Fruit fly (Drosophila melanogaster) whole organism, embryonic: ENCODE results near the gene CG14931.

Experiments
- CG10543 ChIP-seq: fragments of 200-800 bp; sonication (Bioruptor generic); optimal IDR thresholded peaks from 3 replicates; lab custom pipeline; 2017; ENCODE audit warnings: missing biosample characterization, mild to moderate bottlenecking, missing genetic modification characterization, moderate library complexity
- CG10959 ChIP-seq: fragments of 200-800 bp; sonication (Bioruptor generic); IDR thresholded peaks from 2 replicates; pipeline ENCODE4 v1.3.6; 2022; ENCODE audit warnings: missing biosample characterization, missing genetic modification characterization
- CG11398 ChIP-seq: fragments of 200-800 bp; sonication (Bioruptor generic); optimal IDR thresholded peaks from 2 replicates; lab custom pipeline; 2016; ENCODE audit warnings: missing biosample characterization, missing genetic modification characterization
- CG11560 ChIP-seq: fragments of 200-800 bp; sonication (Bioruptor generic); IDR thresholded peaks from 3 replicates; pipeline ENCODE4 v1.3.6; 2022; ENCODE audit warnings: missing biosample characterization, missing genetic modification characterization
- CG14441 ChIP-seq: fragments of 200-800 bp; sonication (Bioruptor generic); IDR thresholded peaks from 2 replicates; pipeline ENCODE4 v1.3.6; 2022; ENCODE audit warnings: missing biosample characterization, missing genetic modification characterization
- CG15011 ChIP-seq: fragments of 200-800 bp; sonication (Bioruptor generic); optimal IDR thresholded peaks from 3 replicates; lab custom pipeline; 2018; ENCODE audit warnings: missing biosample characterization, mild to moderate bottlenecking, missing genetic modification characterization
- CG17186 ChIP-seq: fragments of 200-800 bp; sonication (Bioruptor generic); optimal IDR thresholded peaks from 3 replicates; lab custom pipeline; 2017; ENCODE audit warnings: missing biosample characterization, missing genetic modification reagents, missing genetic modification characterization
- CG18011 ChIP-seq: fragments of 200-800 bp; sonication (Bioruptor generic); optimal IDR thresholded peaks from 2 replicates; lab custom pipeline; 2017; ENCODE audit warnings: missing biosample characterization, missing genetic modification characterization, mild to moderate bottlenecking, moderate library complexity, missing genotype
- CG2129 ChIP-seq: fragments of 200-800 bp; sonication (Bioruptor generic); IDR thresholded peaks from 2 replicates; pipeline ENCODE4 v1.3.6; 2022; ENCODE audit warnings: missing biosample characterization, missing genetic modification characterization; ENCODE audit not compliant: partially characterized antibody
- CG2875 ChIP-seq: fragments of 200-800 bp; sonication (Bioruptor generic); optimal IDR thresholded peaks from 2 replicates; lab custom pipeline; 2017; ENCODE audit warnings: missing biosample characterization, mild to moderate bottlenecking, missing genetic modification characterization, missing genetic modification reagents
- CG31365 ChIP-seq: fragments of 200-800 bp; sonication (Bioruptor generic); optimal IDR thresholded peaks from 2 replicates; lab custom pipeline; 2018; ENCODE audit warnings: missing biosample characterization, mild to moderate bottlenecking, missing genetic modification characterization
- CG31388 ChIP-seq: fragments of 200-800 bp; sonication (Bioruptor generic); optimal IDR thresholded peaks from 2 replicates; lab custom pipeline; 2016; ENCODE audit warnings: missing biosample characterization, missing genetic modification characterization
- CG31441 ChIP-seq: fragments of 200-800 bp; sonication (Bioruptor generic); IDR thresholded peaks from 2 replicates; pipeline ENCODE4 v1.3.6; 2022; ENCODE audit warnings: missing biosample characterization, missing genetic modification characterization
- CG3281 ChIP-seq: fragments of 200-800 bp; sonication (Bioruptor generic); optimal IDR thresholded peaks from 3 replicates; lab custom pipeline; 2017; ENCODE audit warnings: missing biosample characterization, mild to moderate bottlenecking, missing genetic modification characterization
- CG33213 ChIP-seq: fragments of 200-800 bp; sonication (Bioruptor generic); optimal IDR thresholded peaks from 3 replicates; lab custom pipeline; 2016; ENCODE audit warnings: missing biosample characterization, missing genetic modification characterization
- CG4328 ChIP-seq: fragments of 200-800 bp; sonication (Bioruptor generic); optimal IDR thresholded peaks from 3 replicates; lab custom pipeline; 2017; ENCODE audit warnings: missing biosample characterization, missing genetic modification reagents, missing genetic modification characterization
- CG9876 ChIP-seq: fragments of 200-800 bp; sonication (Bioruptor generic); optimal IDR thresholded peaks from 2 replicates; lab custom pipeline; 2016; ENCODE audit warnings: missing biosample characterization, missing genetic modification characterization
- D19B ChIP-seq: fragments of 200-800 bp; sonication (Bioruptor generic); optimal IDR thresholded peaks from 2 replicates; lab custom pipeline; 2017; ENCODE audit warnings: missing biosample characterization, mild to moderate bottlenecking, missing genetic modification characterization
- Dbx ChIP-seq: fragments of 200-800 bp; sonication (Bioruptor generic); IDR thresholded peaks from 3 replicates; pipeline ENCODE4 v1.3.6; 2022; ENCODE audit warnings: missing biosample characterization, missing genetic modification characterization
- Dref ChIP-seq: fragments of 200-800 bp; sonication (Bioruptor generic); IDR thresholded peaks from 2 replicates; pipeline ENCODE4 v1.3.6; 2022; ENCODE audit warnings: missing biosample characterization, missing genetic modification characterization
- Fer1 ChIP-seq: fragments of 200-800 bp; sonication (Bioruptor generic); optimal IDR thresholded peaks from 2 replicates; lab custom pipeline; 2017; ENCODE audit warnings: missing biosample characterization, mild to moderate bottlenecking, missing genetic modification characterization
- Fer3 ChIP-seq: fragments of 200-800 bp; sonication (Bioruptor generic); optimal IDR thresholded peaks from 2 replicates; lab custom pipeline; 2018; ENCODE audit warnings: missing biosample characterization, mild to moderate bottlenecking, missing genetic modification characterization, moderate library complexity
- HLHmδ ChIP-seq: fragments of 200-800 bp; sonication (Bioruptor generic); optimal IDR thresholded peaks from 2 replicates; lab custom pipeline; 2018; ENCODE audit warnings: missing biosample characterization, mild to moderate bottlenecking, missing genetic modification characterization, moderate library complexity
- HmgD ChIP-seq: fragments of 200-800 bp; sonication (Bioruptor generic); optimal IDR thresholded peaks from 3 replicates; lab custom pipeline; 2016; ENCODE audit warnings: missing biosample characterization, missing genetic modification characterization
- HmgZ ChIP-seq: fragments of 200-800 bp; sonication (Bioruptor generic); optimal IDR thresholded peaks from 2 replicates; lab custom pipeline; 2018; ENCODE audit warnings: missing biosample characterization, mild to moderate bottlenecking, missing genetic modification characterization
- Kr ChIP-seq: fragments of 200-800 bp; sonication (Bioruptor generic); optimal IDR thresholded peaks from 2 replicates; lab custom pipeline; 2017; ENCODE audit warnings: missing biosample characterization, mild to moderate bottlenecking, missing genetic modification characterization
- Optix ChIP-seq: fragments of 200-800 bp; sonication (Bioruptor generic); IDR thresholded peaks from 3 replicates; pipeline ENCODE4 v1.3.6; 2022; ENCODE audit warnings: missing biosample characterization, missing genetic modification characterization
- Side ChIP-seq: fragments of 200-800 bp; sonication (Bioruptor generic); optimal IDR thresholded peaks from 2 replicates; lab custom pipeline; 2016; ENCODE audit warnings: missing biosample characterization, missing genetic modification characterization
- Sry-δ ChIP-seq: fragments of 200-800 bp; sonication (Bioruptor generic); optimal IDR thresholded peaks from 2 replicates; lab custom pipeline; 2016; ENCODE audit warnings: missing biosample characterization, missing genetic modification characterization
- Stat92E ChIP-seq, 3 experiments: fragments of >200 bp in 2 of 3; fragments of 200-800 bp in 1 of 3; sonication (Bioruptor generic) in 1 of 3; optimal IDR thresholded peaks; 2 replicates each; lab custom pipeline; 2017 to 2019; ENCODE audit warnings: missing biosample characterization in 3 of 3, missing genetic modification characterization in 3 of 3, mild to moderate bottlenecking in 1 of 3, moderate library complexity in 1 of 3
- Xbp1 ChIP-seq: fragments of 200-800 bp; sonication (Bioruptor generic); optimal IDR thresholded peaks from 3 replicates; lab custom pipeline; 2016; ENCODE audit warnings: missing biosample characterization, mild to moderate bottlenecking, missing genetic modification characterization
- amos ChIP-seq: fragments of 200-800 bp; sonication (Bioruptor generic); IDR thresholded peaks from 2 replicates; pipeline ENCODE4 v1.3.6; 2022; ENCODE audit warnings: missing biosample characterization, missing genetic modification characterization; ENCODE audit not compliant: partially characterized antibody
- ap ChIP-seq: fragments of 200-800 bp; sonication (Bioruptor generic); IDR thresholded peaks from 2 replicates; pipeline ENCODE4 v1.3.6; 2022; ENCODE audit warnings: missing biosample characterization, missing genetic modification characterization
- bcd ChIP-seq: fragments of 200-800 bp; sonication (Bioruptor generic); optimal IDR thresholded peaks from 2 replicates; lab custom pipeline; 2017; ENCODE audit warnings: missing biosample characterization, mild to moderate bottlenecking, missing genetic modification characterization
- bsh ChIP-seq, 2 experiments: fragments of 200-800 bp; sonication (Bioruptor generic); optimal IDR thresholded peaks; 2 replicates each; lab custom pipeline; 2017 to 2018; ENCODE audit warnings: mild to moderate bottlenecking in 2 of 2, missing biosample characterization in 2 of 2, missing genetic modification characterization in 2 of 2, moderate library complexity in 1 of 2
- danr ChIP-seq: fragments of 200-800 bp; sonication (Bioruptor generic); IDR thresholded peaks from 2 replicates; pipeline ENCODE4 v1.3.6; 2022; ENCODE audit warnings: missing biosample characterization, missing genetic modification characterization
- dati ChIP-seq: fragments of 200-800 bp; sonication (Bioruptor generic); IDR thresholded peaks from 2 replicates; pipeline ENCODE4 v1.3.6; 2022; ENCODE audit warnings: missing biosample characterization, missing genetic modification characterization
- dmrt11E ChIP-seq: fragments of 200-800 bp; sonication (Bioruptor generic); optimal IDR thresholded peaks from 3 replicates; lab custom pipeline; 2018; ENCODE audit warnings: missing biosample characterization, mild to moderate bottlenecking, missing genetic modification characterization, moderate library complexity
- dmrt99B ChIP-seq: fragments of 200-800 bp; sonication (Bioruptor generic); optimal IDR thresholded peaks from 2 replicates; lab custom pipeline; 2018; ENCODE audit warnings: missing biosample characterization, mild to moderate bottlenecking, missing genetic modification characterization, moderate library complexity
- eyg ChIP-seq: fragments of 200-800 bp; sonication (Bioruptor generic); optimal IDR thresholded peaks from 3 replicates; lab custom pipeline; 2016; ENCODE audit warnings: missing biosample characterization, missing genetic modification characterization
- ftz-f1 ChIP-seq: fragments of 200-800 bp; sonication (Bioruptor generic); optimal IDR thresholded peaks from 2 replicates; lab custom pipeline; 2016; ENCODE audit warnings: missing biosample characterization, missing genetic modification characterization
- gem ChIP-seq: fragments of 200-800 bp; sonication (Bioruptor generic); optimal IDR thresholded peaks from 2 replicates; lab custom pipeline; 2019; ENCODE audit warnings: missing biosample characterization, mild to moderate bottlenecking, missing genetic modification characterization, moderate library complexity
- hkb ChIP-seq, 2 experiments: fragments of 200-800 bp in 1 of 2; fragments of >200 bp in 1 of 2; sonication (Bioruptor generic) in 1 of 2; IDR thresholded peaks in 1 of 2; optimal IDR thresholded peaks in 1 of 2; 2 replicates each; pipeline versions ENCODE4 v1.3.6 to Lab custom; 2017 to 2022; ENCODE audit warnings: missing biosample characterization in 1 of 2, missing genetic modification characterization in 1 of 2
- hth ChIP-seq: fragments of >200 bp; optimal IDR thresholded peaks from 2 replicates; lab custom pipeline; 2017; ENCODE audit warnings: inconsistent platforms
- klu ChIP-seq: fragments of 200-800 bp; sonication (Bioruptor generic); IDR thresholded peaks from 2 replicates; pipeline ENCODE4 v1.3.6; 2022; ENCODE audit warnings: missing biosample characterization, missing genetic modification characterization
- pfk ChIP-seq: fragments of 200-800 bp; sonication (Bioruptor generic); optimal IDR thresholded peaks from 2 replicates; lab custom pipeline; 2018; ENCODE audit warnings: missing biosample characterization, mild to moderate bottlenecking, missing genetic modification characterization, moderate library complexity
- row ChIP-seq: fragments of 200-800 bp; sonication (Bioruptor generic); IDR thresholded peaks from 3 replicates; pipeline ENCODE4 v1.3.6; 2022; ENCODE audit warnings: missing biosample characterization, missing genetic modification characterization
- sim ChIP-seq: fragments of 200-800 bp; sonication (Bioruptor generic); IDR thresholded peaks from 2 replicates; pipeline ENCODE4 v1.3.6; 2022; ENCODE audit warnings: missing biosample characterization, missing genetic modification characterization
- twi ChIP-seq: fragments of 200-800 bp; optimal IDR thresholded peaks from 2 replicates; lab custom pipeline; 2019; ENCODE audit warnings: missing biosample characterization, mild to moderate bottlenecking, missing genetic modification characterization, moderate library complexity
- tx ChIP-seq: fragments of 200-800 bp; sonication (Bioruptor generic); optimal IDR thresholded peaks from 2 replicates; lab custom pipeline; 2016; ENCODE audit warnings: missing biosample characterization, missing genetic modification characterization

Gene CG14931

DNA sequence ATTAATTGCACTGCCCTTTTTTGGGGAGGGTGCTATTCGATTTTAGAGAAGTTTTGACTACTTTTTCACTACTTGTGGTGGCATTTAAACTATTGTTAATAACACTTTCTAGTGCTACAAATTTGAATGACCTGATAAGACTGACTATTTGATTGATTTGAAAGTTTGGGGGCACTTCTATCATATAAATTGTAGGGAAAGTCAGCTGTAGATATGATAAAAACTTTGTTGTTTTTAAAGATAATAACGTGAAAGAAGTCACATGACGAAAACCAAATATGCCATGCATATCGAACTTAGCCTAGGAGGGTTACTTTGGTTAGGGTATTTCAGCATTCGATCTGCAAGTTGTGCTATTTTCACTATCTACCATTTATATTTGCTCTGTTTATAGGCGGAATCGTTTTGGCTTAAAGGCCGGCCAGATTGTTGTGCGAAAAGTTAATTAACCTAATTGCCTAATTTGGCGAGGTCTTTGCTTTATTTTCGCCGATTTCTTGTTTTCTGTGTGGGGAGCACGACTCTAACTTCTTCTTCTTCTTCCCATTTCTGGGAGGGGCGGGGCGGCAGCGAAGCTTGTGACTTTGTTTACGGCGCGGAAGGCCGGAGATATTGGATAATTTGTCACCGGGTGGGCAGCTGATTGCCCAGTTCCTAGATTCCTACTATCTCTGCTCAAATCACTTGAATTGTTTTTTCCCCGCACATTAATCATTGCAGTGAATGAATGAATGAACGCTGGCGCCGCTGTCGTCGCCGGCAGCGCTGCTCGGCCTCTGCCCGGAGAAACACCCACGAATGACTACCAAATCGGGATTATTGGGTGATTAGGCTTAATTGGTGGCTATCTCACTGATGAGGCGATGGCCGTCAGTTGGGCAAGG is 24.9 kb downstream of the CG14931 start (continued):
- TF ChIP-seq bcd (no peak), CG9876 (GFP tag; lab: Kevin White, UChicago) (no peak), pfk (no peak), sim (GFP tag; lab: Robert Waterston, UW) (no peak), klu (GFP tag; lab: Robert Waterston, UW) (no peak), Side (GFP tag; lab: Kevin White, UChicago) (no peak), CG10543 (GFP tag; lab: Kevin White, UChicago) (no peak), CG31441 (no peak), CG18011 (GFP tag; lab: Kevin White, UChicago) (no peak), ap (GFP tag; lab: Robert Waterston, UW) (no peak), HLHmδ (GFP tag; lab: Kevin White, UChicago) (no peak), ftz-f1 (no peak), CG10959 (GFP tag; lab: Robert Waterston, UW) (no peak), CG15011 (GFP tag; lab: Kevin White, UChicago) (no peak), hth (lab: Kevin White, UChicago) (no peak), row (0 out of 3 replicates have a peak, but pooled peaks have one; percentile 17), Stat92E (GFP tag; optimal IDR thresholded peaks at IDR 0.05; lab: Kevin White, UChicago) (no peak), CG2875 (GFP tag; lab: Kevin White, UChicago) (no peak), twi (tag; lab: Kevin White, UChicago) (no peak), CG11398 (GFP tag; lab: Kevin White, UChicago) (no peak), CG3281 (GFP tag; lab: Kevin White, UChicago) (peak; percentile 15), tx (GFP tag; lab: Kevin White, UChicago) (no peak), CG14441 (GFP tag; lab: Robert Waterston, UW) (no peak), Dbx (no peak), Dref (GFP tag; lab: Robert Waterston, UW) (no peak), Optix (GFP tag; lab: Robert Waterston, UW) (no peak), dati (GFP tag; lab: Robert Waterston, UW) (no peak), HmgZ (tag; lab: Kevin White, UChicago) (no peak), hkb (optimal IDR thresholded peaks at IDR 0.05; lab: Kevin White, UChicago) (no peak), hkb (GFP tag; IDR thresholded peaks at IDR 0.05; lab: Robert Waterston, UW) (no peak), D19B (GFP tag; lab: Kevin White, UChicago) (peak; percentile 5), Sry-δ (GFP tag; lab: Kevin White, UChicago) (no peak), CG31388 (GFP tag; lab: Kevin White, UChicago) (no peak), CG31365 (tag; lab: Kevin White, UChicago) (no peak), danr (GFP tag; lab: Robert Waterston, UW) (no peak), CG33213 (GFP tag; lab: Kevin White, UChicago) (no peak)

DNA sequence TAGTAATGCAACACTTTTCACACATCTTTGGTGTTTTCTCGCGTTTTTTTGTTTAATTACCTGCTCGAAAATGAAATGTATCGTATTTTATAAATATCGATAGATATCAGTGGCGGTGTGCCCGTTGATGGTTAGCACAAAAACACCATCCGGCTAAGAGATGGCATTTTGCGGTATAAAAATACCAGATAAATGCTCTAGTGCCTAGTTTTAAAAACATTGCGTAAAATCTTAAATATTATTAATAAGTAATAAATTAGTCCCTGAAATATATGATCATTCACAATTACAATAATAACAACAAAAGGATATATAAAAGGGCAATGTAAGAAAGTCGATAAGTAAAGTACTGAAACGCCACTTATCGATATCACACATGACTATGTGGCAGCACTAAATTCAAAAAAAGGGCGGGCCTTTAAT is 25.5 kb downstream of the CG14931 start, which contains the start of gene CycY:
CycY (minus strand) TSS at position 116 of the 423 bp plus-strand sequence.
- TF ChIP-seq gem (tag; lab: Kevin White, UChicago) (peak; percentile 57), CG11560 (tag; lab: Robert Waterston, UW) (no peak), CG17186 (GFP tag; lab: Kevin White, UChicago) (peak; percentile 27), HmgD (GFP tag; lab: Kevin White, UChicago) (no peak), Fer1 (GFP tag; lab: Kevin White, UChicago) (no peak), CG2129 (GFP tag; lab: Robert Waterston, UW) (peak; percentile 67), eyg (GFP tag; lab: Kevin White, UChicago) (no peak), Fer3 (tag; lab: Kevin White, UChicago) (no peak), CG4328 (GFP tag; lab: Kevin White, UChicago) (no peak), twi (tag; lab: Kevin White, UChicago) (no peak), dmrt99B (tag; lab: Kevin White, UChicago) (no peak), dmrt11E (tag; lab: Kevin White, UChicago) (peak; percentile 31), Kr (GFP tag; lab: Kevin White, UChicago) (no peak), Xbp1 (peak; percentile 34), amos (GFP tag; lab: Robert Waterston, UW) (peak; percentile 68), bsh (GFP tag; optimal IDR thresholded peaks at IDR 0.05; lab: Kevin White, UChicago) (peak in 1 of 2 experiments; percentile 14)
